Worm (Caenorhabditis elegans) whole organism, L3 larva: Measurements from ENCODE around the gene mtm-9.
A peak's percentile ranks its signal among the peaks of the same experiment; 100 is the strongest.

ENCODE experiments used
- R02D3.7 ChIP-seq: fragments of 150-350 bp; optimal IDR thresholded peaks from 2 replicates; lab custom pipeline; 2014; ENCODE audit warnings: missing biosample characterization, missing genetic modification characterization
- ZK546.5 ChIP-seq: sonication (generic microtip); optimal IDR thresholded peaks from 2 replicates; lab custom pipeline; 2017; ENCODE audit warnings: missing biosample characterization, missing genetic modification characterization
- aly-2 ChIP-seq: fragments of 150-350 bp; optimal IDR thresholded peaks from 2 replicates; lab custom pipeline; 2014; ENCODE audit warnings: missing biosample characterization, missing genetic modification characterization
- ama-1 ChIP-seq: fragments of 150-350 bp; optimal IDR thresholded peaks from 2 replicates; lab custom pipeline; 2018
- ceh-16 ChIP-seq: sonication (generic microtip); optimal IDR thresholded peaks from 2 replicates; lab custom pipeline; 2017; ENCODE audit warnings: missing biosample characterization, missing genetic modification characterization
- ceh-28 ChIP-seq: fragments of 150-350 bp; optimal IDR thresholded peaks from 2 replicates; lab custom pipeline; 2014; ENCODE audit warnings: missing biosample characterization, missing genetic modification reagents, missing genetic modification characterization
- ceh-82 ChIP-seq: fragments of 150-350 bp; optimal IDR thresholded peaks from 2 replicates; lab custom pipeline; 2014; ENCODE audit warnings: missing biosample characterization, missing genetic modification characterization
- ceh-9 ChIP-seq: sonication (generic microtip); optimal IDR thresholded peaks from 2 replicates; lab custom pipeline; 2018; ENCODE audit warnings: missing biosample characterization, missing genetic modification characterization
- daf-12 ChIP-seq: fragments of 150-350 bp; optimal IDR thresholded peaks from 2 replicates; lab custom pipeline; 2014; ENCODE audit warnings: missing biosample characterization, missing genetic modification reagents, missing genetic modification characterization
- egl-27 ChIP-seq: sonication (generic microtip); optimal IDR thresholded peaks from 4 replicates; lab custom pipeline; 2017; ENCODE audit warnings: missing biosample characterization, missing genetic modification reagents, missing genetic modification characterization
- egl-5 ChIP-seq: fragments of 150-350 bp; optimal IDR thresholded peaks from 2 replicates; lab custom pipeline; 2017; ENCODE audit warnings: missing biosample characterization, missing genetic modification reagents, missing genetic modification characterization, inconsistent platforms
- elt-1 ChIP-seq: fragments of 150-350 bp; optimal IDR thresholded peaks from 2 replicates; lab custom pipeline; 2014; ENCODE audit warnings: missing biosample characterization, missing genetic modification characterization
- elt-2 ChIP-seq: sonication (generic microtip); optimal IDR thresholded peaks from 2 replicates; lab custom pipeline; 2016; ENCODE audit warnings: missing genetic modification reagents, mild to moderate bottlenecking, missing genetic modification characterization, missing compliant biosample characterization
- eor-1 ChIP-seq, 2 experiments: fragments of 150-350 bp; optimal IDR thresholded peaks; 2 replicates each; lab custom pipeline; 2014 to 2018; ENCODE audit warnings: missing biosample characterization in 2 of 2, missing genetic modification characterization in 2 of 2
- fkh-2 ChIP-seq: fragments of 150-350 bp; optimal IDR thresholded peaks from 2 replicates; lab custom pipeline; 2014; ENCODE audit warnings: missing biosample characterization, missing genetic modification reagents, missing genetic modification characterization
- hmg-11 ChIP-seq: sonication (generic microtip); optimal IDR thresholded peaks from 2 replicates; lab custom pipeline; 2016; ENCODE audit warnings: missing genetic modification characterization, missing compliant biosample characterization
- jun-1 ChIP-seq: fragments of 150-350 bp; optimal IDR thresholded peaks from 2 replicates; lab custom pipeline; 2014; ENCODE audit warnings: missing biosample characterization, missing genetic modification reagents, missing genetic modification characterization
- lin-15B ChIP-seq: fragments of 150-350 bp; optimal IDR thresholded peaks from 2 replicates; lab custom pipeline; 2014; ENCODE audit warnings: missing biosample characterization, missing genetic modification characterization
- lin-39 ChIP-seq: fragments of 150-350 bp; optimal IDR thresholded peaks from 2 replicates; lab custom pipeline; 2018; ENCODE audit warnings: missing biosample characterization, missing genetic modification reagents, missing genetic modification characterization
- lsy-12 ChIP-seq: sonication (generic microtip); optimal IDR thresholded peaks from 2 replicates; lab custom pipeline; 2016; ENCODE audit warnings: mild to moderate bottlenecking, missing genetic modification characterization, missing compliant biosample characterization
- nfya-1 ChIP-seq: sonication (generic microtip); optimal IDR thresholded peaks from 2 replicates; lab custom pipeline; 2017; ENCODE audit warnings: missing genetic modification characterization, mild to moderate bottlenecking, missing compliant biosample characterization, antibody characterized with exemption, moderate library complexity; ENCODE audit not compliant: insufficient read depth
- nhr-11 ChIP-seq: fragments of 150-350 bp; optimal IDR thresholded peaks from 2 replicates; lab custom pipeline; 2014; ENCODE audit warnings: missing biosample characterization, missing genetic modification characterization
- nhr-12 ChIP-seq: fragments of 150-350 bp; optimal IDR thresholded peaks from 2 replicates; lab custom pipeline; 2014; ENCODE audit warnings: missing biosample characterization, missing genetic modification characterization
- nhr-23 ChIP-seq: fragments of 150-350 bp; optimal IDR thresholded peaks from 2 replicates; lab custom pipeline; 2014; ENCODE audit warnings: missing biosample characterization, missing genetic modification reagents, missing genetic modification characterization
- nhr-237 ChIP-seq: fragments of 150-350 bp; optimal IDR thresholded peaks from 2 replicates; lab custom pipeline; 2014; ENCODE audit warnings: missing biosample characterization, missing genetic modification characterization
- nhr-25 ChIP-seq: sonication (generic microtip); optimal IDR thresholded peaks from 2 replicates; lab custom pipeline; 2017; ENCODE audit warnings: missing biosample characterization, missing genetic modification characterization
- nhr-43 ChIP-seq: sonication (generic microtip); optimal IDR thresholded peaks from 2 replicates; lab custom pipeline; 2016; ENCODE audit warnings: mild to moderate bottlenecking, missing genetic modification characterization, missing compliant biosample characterization; ENCODE audit not compliant: poor library complexity, severe bottlenecking
- nhr-67 ChIP-seq: fragments of 150-350 bp; optimal IDR thresholded peaks from 2 replicates; lab custom pipeline; 2014; ENCODE audit warnings: missing biosample characterization, missing genetic modification characterization
- nhr-77 ChIP-seq: fragments of 150-350 bp; optimal IDR thresholded peaks from 2 replicates; lab custom pipeline; 2014; ENCODE audit warnings: missing biosample characterization, missing genetic modification characterization
- pha-4 ChIP-seq: fragments of 150-350 bp; optimal IDR thresholded peaks from 2 replicates; lab custom pipeline; 2014; ENCODE audit warnings: missing biosample characterization, missing genetic modification reagents, missing genetic modification characterization
- pqm-1 ChIP-seq: fragments of 150-350 bp; optimal IDR thresholded peaks from 2 replicates; lab custom pipeline; 2017; ENCODE audit warnings: missing biosample characterization, missing genetic modification characterization, inconsistent platforms
- skn-1 ChIP-seq: fragments of 150-350 bp; optimal IDR thresholded peaks from 2 replicates; lab custom pipeline; 2014; ENCODE audit warnings: missing biosample characterization, missing genetic modification characterization
- tbx-2 ChIP-seq: sonication (generic microtip); optimal IDR thresholded peaks from 2 replicates; lab custom pipeline; 2016; ENCODE audit warnings: mild to moderate bottlenecking, missing genetic modification characterization, missing compliant biosample characterization
- unc-39 ChIP-seq: sonication (generic microtip); optimal IDR thresholded peaks from 4 replicates; lab custom pipeline; 2017; ENCODE audit warnings: missing biosample characterization, missing genetic modification characterization
- unc-62 ChIP-seq: fragments of 150-350 bp; sonication (generic microtip); optimal IDR thresholded peaks from 4 replicates; lab custom pipeline; 2014; ENCODE audit warnings: missing biosample characterization, missing genetic modification reagents, missing genetic modification characterization
- zag-1 ChIP-seq: fragments of 150-350 bp; optimal IDR thresholded peaks from 2 replicates; lab custom pipeline; 2014; ENCODE audit warnings: missing biosample characterization, missing genetic modification characterization
- ztf-11 ChIP-seq: fragments of 150-350 bp; optimal IDR thresholded peaks from 2 replicates; lab custom pipeline; 2014; ENCODE audit warnings: missing biosample characterization, missing genetic modification characterization

Gene mtm-9

ce11 chrV:3697071-3697470 lies 46.3 kb upstream of the mtm-9 start:
- TF ChIP-seq nfya-1 (tag; lab: Kevin White, UChicago) (peak; percentile 8), unc-62 (no peak), pha-4 (tag; lab: Kevin White, UChicago) (peak; percentile 14), nhr-12 (tag; lab: Kevin White, UChicago) (no peak), ZK546.5 (no peak), pqm-1 (peak; percentile 59), lsy-12 (tag; lab: Kevin White, UChicago) (no peak), jun-1 (tag; lab: Kevin White, UChicago) (peak; percentile 37), elt-2 (tag; lab: Kevin White, UChicago) (peak; percentile 98)

- TF ChIP-seq elt-2 (tag; lab: Kevin White, UChicago), result no peak
- TF ChIP-seq ZK546.5, result no peak
- TF ChIP-seq nhr-25 (tag; lab: Kevin White, UChicago), result no peak
- TF ChIP-seq fkh-2 (tag; lab: Kevin White, UChicago), result no peak
- TF ChIP-seq nhr-237 (tag; lab: Kevin White, UChicago), result no peak
- TF ChIP-seq nhr-77, result no peak
- TF ChIP-seq nhr-11 (tag; lab: Kevin White, UChicago), result no peak
- TF ChIP-seq elt-1 (tag; lab: Kevin White, UChicago), result no peak
- TF ChIP-seq nhr-23 (tag; lab: Kevin White, UChicago), result no peak
- TF ChIP-seq unc-39, result no peak
- TF ChIP-seq nhr-43 (tag; lab: Kevin White, UChicago), result no peak
- TF ChIP-seq ama-1 (lab: Kevin White, UChicago), result no peak
- TF ChIP-seq tbx-2 (tag; lab: Kevin White, UChicago), result no peak
- no peak for TF ChIP-seq egl-5 (tag; lab: Kevin White, UChicago)
Measured at ce11 chrV:3698497-3698896, 44.9 kb upstream of the mtm-9 start.

ce11 chrV:3702998-3703397 lies 40.4 kb upstream of the mtm-9 start:
- TF ChIP-seq nhr-23 (tag; lab: Kevin White, UChicago) (peak; percentile 1), nhr-25 (tag; lab: Kevin White, UChicago) (no peak)

- TF ChIP-seq lin-39 (tag; lab: Kevin White, UChicago), result peak; percentile 59
- no peak for TF ChIP-seq nhr-77
- no peak for TF ChIP-seq ceh-9
- peak; percentile 56 for TF ChIP-seq pha-4 (tag; lab: Kevin White, UChicago)
- TF ChIP-seq R02D3.7 (tag; lab: Kevin White, UChicago), result peak; percentile 64
- TF ChIP-seq ceh-16 (tag; lab: Kevin White, UChicago), result no peak
- TF ChIP-seq egl-27, result no peak
- no peak for TF ChIP-seq ZK546.5
- peak; percentile 20 for TF ChIP-seq tbx-2 (tag; lab: Kevin White, UChicago)
- no peak for TF ChIP-seq ztf-11 (tag; lab: Kevin White, UChicago)
- peak; percentile 37 for TF ChIP-seq nhr-23 (tag; lab: Kevin White, UChicago)
- TF ChIP-seq eor-1 (tag; optimal IDR thresholded peaks at IDR 0.05; lab: Kevin White, UChicago), result no peak
- no peak for TF ChIP-seq unc-62
- TF ChIP-seq lsy-12 (tag; lab: Kevin White, UChicago), result no peak
- no peak for TF ChIP-seq lin-15B (tag; lab: Kevin White, UChicago)
- peak; percentile 52 for TF ChIP-seq ceh-28 (tag; lab: Kevin White, UChicago)
- TF ChIP-seq nfya-1 (tag; lab: Kevin White, UChicago), result peak; percentile 87
- no peak for TF ChIP-seq nhr-67 (tag; lab: Kevin White, UChicago)
- peak; percentile 97 for TF ChIP-seq hmg-11 (tag; lab: Kevin White, UChicago)
- no peak for TF ChIP-seq zag-1 (tag; lab: Kevin White, UChicago)
- TF ChIP-seq nhr-25 (tag; lab: Kevin White, UChicago), result peak; percentile 55
- TF ChIP-seq ama-1 (lab: Kevin White, UChicago), result no peak
- no peak for TF ChIP-seq ceh-82 (tag; lab: Kevin White, UChicago)
- no peak for TF ChIP-seq nhr-43 (tag; lab: Kevin White, UChicago)
- TF ChIP-seq daf-12 (tag; lab: Kevin White, UChicago), result no peak
- TF ChIP-seq elt-1 (tag; lab: Kevin White, UChicago), result no peak
- TF ChIP-seq pqm-1, result peak; percentile 41
- TF ChIP-seq aly-2 (tag; lab: Kevin White, UChicago), result no peak
- peak; percentile 50 for TF ChIP-seq elt-2 (tag; lab: Kevin White, UChicago)
- peak; percentile 31 for TF ChIP-seq skn-1
Measured at ce11 chrV:3703888-3704287, 39.5 kb upstream of the mtm-9 start.
